Worm (Caenorhabditis elegans): ENCODE data around the gene npp-22.

- no peak for TF ChIP-seq nhr-12 (tag; optimal IDR thresholded peaks at IDR 0.05)
- no peak for TF ChIP-seq ceh-82 (tag; optimal IDR thresholded peaks at IDR 0.05)
Measured at ce11 chrV:11741078-11741477, 7.8 kb upstream of the npp-22 start.
